Worm (Caenorhabditis elegans): Measurements from ENCODE around the gene rbx-1.

DNA sequence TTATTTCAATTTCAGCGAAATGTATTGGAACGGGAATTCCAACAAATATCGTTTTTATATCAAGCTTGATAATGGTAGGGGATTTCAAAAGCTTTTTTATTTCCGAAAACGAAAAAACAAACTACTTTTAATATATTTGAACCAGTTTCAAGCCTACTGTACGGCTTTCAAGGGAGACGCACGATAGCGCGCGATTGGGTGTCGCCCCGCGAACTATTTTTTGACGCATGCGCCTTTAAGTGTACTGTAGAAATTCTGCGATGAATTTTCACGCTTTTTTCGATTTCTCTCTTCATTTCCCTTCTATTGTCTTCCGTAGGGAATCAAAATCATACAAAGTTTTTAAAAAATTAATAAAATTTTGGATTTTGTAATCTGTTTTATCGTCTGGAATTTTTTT lies 13.2 kb upstream of the rbx-1 start:
- no peak for TF ChIP-seq nhr-2 (tag; optimal IDR thresholded peaks at IDR 0.05)
- TF ChIP-seq nhr-28 (tag; optimal IDR thresholded peaks at IDR 0.05) = no peak
- TF ChIP-seq ham-2 (GFP tag; optimal IDR thresholded peaks at IDR 0.05) = no peak
- no peak for TF ChIP-seq nhr-237 (tag; optimal IDR thresholded peaks at IDR 0.05)
- TF ChIP-seq unc-62 (GFP tag; optimal IDR thresholded peaks at IDR 0.05) = no peak
- no peak for TF ChIP-seq ztf-11 (tag; optimal IDR thresholded peaks at IDR 0.05)
- TF ChIP-seq nhr-12 (tag; optimal IDR thresholded peaks at IDR 0.05) = no peak
- TF ChIP-seq lin-13 (tag; optimal IDR thresholded peaks at IDR 0.05) = no peak
- no peak for TF ChIP-seq mls-2 (tag; optimal IDR thresholded peaks at IDR 0.05)
- no peak for TF ChIP-seq unc-39 (tag; optimal IDR thresholded peaks at IDR 0.05)
- no peak for TF ChIP-seq ceh-43 (GFP tag; optimal IDR thresholded peaks at IDR 0.05)
- no peak for TF ChIP-seq M03D4.4 (tag; optimal IDR thresholded peaks at IDR 0.05)
- TF ChIP-seq mep-1 (tag; optimal IDR thresholded peaks at IDR 0.05) = no peak
